In the genomic region with DNA sequence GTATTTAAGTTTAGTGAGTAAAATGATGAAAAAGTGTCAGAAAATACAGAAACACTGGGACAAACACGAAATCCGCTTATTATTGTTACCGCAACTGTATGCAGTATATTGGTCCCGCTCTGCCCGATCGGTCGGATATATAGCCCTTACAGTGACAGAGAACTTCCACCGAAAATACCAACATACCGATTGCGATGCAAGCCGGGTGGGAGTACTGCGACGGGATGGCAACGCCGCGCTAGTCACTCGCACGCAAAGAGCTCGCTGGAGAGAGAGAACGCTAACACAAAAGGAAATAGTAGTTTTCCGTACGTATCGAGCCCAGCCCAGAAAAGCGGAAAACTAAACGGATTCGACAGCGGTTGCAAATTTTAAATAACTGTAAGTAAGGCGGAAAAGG, we compare ENCODE assay signal across 1 fruit fly cellular context.
TF ChIP-seq lines count a peak whose summit lies in the region.

A gene (plus strand): TSS at position 247 of the 400 bp plus-strand sequence.

TF ChIP-seq in whole organism, embryonic, 481 proteins besides CTCF, POLR2A, EP300 and RAD21 (continued from another document):
- TF ChIP-seq mld (GFP tag; IDR thresholded peaks at IDR 0.05; lab: Robert Waterston, UW; ENCODE audit: partially characterized antibody) (no peak), Scr (GFP tag; IDR thresholded peaks at IDR 0.05; lab: Robert Waterston, UW; ENCODE audit: partially characterized antibody) (0 out of 2 replicates have a peak, but pooled peaks have one; percentile 13), Rfx (GFP tag; IDR thresholded peaks at IDR 0.05; lab: Robert Waterston, UW) (peak; percentile 43; the same call in 1 of the 2 replicates), CG13123 (GFP tag; optimal IDR thresholded peaks at IDR 0.05; lab: Kevin White, UChicago) (no peak), CG12391 (tag; optimal IDR thresholded peaks at IDR 0.05; lab: Kevin White, UChicago) (peak; percentile 5), luna (GFP tag; optimal IDR thresholded peaks at IDR 0.05; lab: Kevin White, UChicago) (no peak), CG11456 (GFP tag; IDR thresholded peaks at IDR 0.05; lab: Robert Waterston, UW) (peak; percentile 20; the same call in 1 of the 3 replicates), zfh1 (GFP tag; IDR thresholded peaks at IDR 0.05; lab: Robert Waterston, UW) (peak; percentile 34; the same call in 2 of the 3 replicates), CG34422 (GFP tag; IDR thresholded peaks at IDR 0.05; lab: Robert Waterston, UW) (0 out of 3 replicates have a peak, but pooled peaks have one; percentile 31), trem (tag; optimal IDR thresholded peaks at IDR 0.05; lab: Kevin White, UChicago) (peak; percentile 19), cad (GFP tag; optimal IDR thresholded peaks at IDR 0.05; lab: Kevin White, UChicago) (no peak), MTF-1 (GFP tag; optimal IDR thresholded peaks at IDR 0.05; lab: Kevin White, UChicago; ENCODE audit: borderline replicate concordance) (no peak), CG3163 (GFP tag; optimal IDR thresholded peaks at IDR 0.05; lab: Kevin White, UChicago) (no peak), gfzf (GFP tag; optimal IDR thresholded peaks at IDR 0.05; lab: Kevin White, UChicago) (peak; percentile 58), CG1024 (GFP tag; IDR thresholded peaks at IDR 0.05; lab: Robert Waterston, UW) (peak; percentile 30; the same call in 1 of the 2 replicates), CG13894 (tag; optimal IDR thresholded peaks at IDR 0.05; lab: Kevin White, UChicago) (peak; percentile 61), CG3847 (GFP tag; IDR thresholded peaks at IDR 0.05; lab: Robert Waterston, UW) (0 out of 2 replicates have a peak, but pooled peaks have one; percentile 17), CG11560 (tag; IDR thresholded peaks at IDR 0.05; lab: Robert Waterston, UW) (no peak), NFAT (GFP tag; IDR thresholded peaks at IDR 0.05; lab: Robert Waterston, UW) (0 out of 2 replicates have a peak, but pooled peaks have one; percentile 16), Adf1 (GFP tag; IDR thresholded peaks at IDR 0.05; lab: Robert Waterston, UW) (no peak), Elba2 (GFP tag; optimal IDR thresholded peaks at IDR 0.05; lab: Kevin White, UChicago) (no peak), ci (GFP tag; IDR thresholded peaks at IDR 0.05; lab: Robert Waterston, UW) (peak; percentile 30; the same call in 1 of the 3 replicates), chn (GFP tag; optimal IDR thresholded peaks at IDR 0.05; lab: Kevin White, UChicago) (no peak), corto (GFP tag; optimal IDR thresholded peaks at IDR 0.05; lab: Kevin White, UChicago) (no peak), sim (GFP tag; IDR thresholded peaks at IDR 0.05; lab: Robert Waterston, UW) (no peak), Aef1 (GFP tag; IDR thresholded peaks at IDR 0.05; lab: Robert Waterston, UW) (no peak), dimm (GFP tag; IDR thresholded peaks at IDR 0.05; lab: Robert Waterston, UW) (no peak), knrl (GFP tag; IDR thresholded peaks at IDR 0.05; lab: Robert Waterston, UW; ENCODE audit: partially characterized antibody) (0 out of 3 replicates have a peak, but pooled peaks have one; percentile 11), Chrac-16 (GFP tag; optimal IDR thresholded peaks at IDR 0.05; lab: Kevin White, UChicago) (no peak), HLH54F (GFP tag; optimal IDR thresholded peaks at IDR 0.05; lab: Kevin White, UChicago) (no peak), sens (GFP tag; lab: Kevin White, UChicago) (peak; percentile 49), E2f1 (GFP tag; IDR thresholded peaks at IDR 0.05; lab: Robert Waterston, UW) (no peak), slbo (GFP tag; IDR thresholded peaks at IDR 0.05; lab: Robert Waterston, UW) (peak; percentile 21; the same call in 1 of the 2 replicates), Myb (GFP tag; optimal IDR thresholded peaks at IDR 0.05; lab: Kevin White, UChicago) (peak; percentile 4), Ravus (GFP tag; IDR thresholded peaks at IDR 0.05; lab: Robert Waterston, UW) (no peak), Bgb (GFP tag; IDR thresholded peaks at IDR 0.05; lab: Robert Waterston, UW; ENCODE audit: partially characterized antibody) (0 out of 2 replicates have a peak, but pooled peaks have one; percentile 6), BEAF-32 (GFP tag; optimal IDR thresholded peaks at IDR 0.05; lab: Kevin White, UChicago) (peak; percentile 55), CG6272 (GFP tag; IDR thresholded peaks at IDR 0.05; lab: Robert Waterston, UW) (no peak), Vsx1 (GFP tag; optimal IDR thresholded peaks at IDR 0.05; lab: Kevin White, UChicago) (no peak), cwo (GFP tag; optimal IDR thresholded peaks at IDR 0.05; lab: Kevin White, UChicago) (no peak), stwl (tag; optimal IDR thresholded peaks at IDR 0.05; lab: Kevin White, UChicago) (peak; percentile 32), Doc2 (GFP tag; IDR thresholded peaks at IDR 0.05; lab: Robert Waterston, UW) (no peak), CG3995 (GFP tag; optimal IDR thresholded peaks at IDR 0.05; lab: Kevin White, UChicago) (peak; percentile 92), esg (GFP tag; conservative IDR thresholded peaks at IDR 0.05; lab: Robert Waterston, UW) (no peak), CG12155 (GFP tag; optimal IDR thresholded peaks at IDR 0.05; lab: Kevin White, UChicago) (peak; percentile 96), ara (GFP tag; IDR thresholded peaks at IDR 0.05; lab: Robert Waterston, UW) (no peak), scrt (GFP tag; optimal IDR thresholded peaks at IDR 0.05; lab: Kevin White, UChicago) (no peak), CG1603 (tag; optimal IDR thresholded peaks at IDR 0.05; lab: Kevin White, UChicago) (peak; percentile 57), rib (GFP tag; IDR thresholded peaks at IDR 0.05; lab: Robert Waterston, UW) (no peak), CG10366 (GFP tag; IDR thresholded peaks at IDR 0.05; lab: Robert Waterston, UW) (no peak), sr (GFP tag; IDR thresholded peaks at IDR 0.05; lab: Robert Waterston, UW) (0 out of 3 replicates have a peak, but pooled peaks have one; percentile 34), CG13287 (GFP tag; IDR thresholded peaks at IDR 0.05; lab: Robert Waterston, UW; ENCODE audit: partially characterized antibody) (peak; percentile 24; the same call in 1 of the 2 replicates), CG2120 (GFP tag; optimal IDR thresholded peaks at IDR 0.05; lab: Kevin White, UChicago) (no peak), CG42726 (GFP tag; IDR thresholded peaks at IDR 0.05; lab: Robert Waterston, UW; ENCODE audit: partially characterized antibody) (0 out of 2 replicates have a peak, but pooled peaks have one; percentile 20), CG9932 (GFP tag; IDR thresholded peaks at IDR 0.05; lab: Robert Waterston, UW) (peak; percentile 41; the same call in 1 of the 2 replicates), Dp (GFP tag; optimal IDR thresholded peaks at IDR 0.05; lab: Kevin White, UChicago) (peak; percentile 4), ato (GFP tag; IDR thresholded peaks at IDR 0.05; lab: Robert Waterston, UW; ENCODE audit: partially characterized antibody) (no peak), CG12659 (GFP tag; optimal IDR thresholded peaks at IDR 0.05; lab: Kevin White, UChicago) (peak; percentile 29), HLH4C (GFP tag; IDR thresholded peaks at IDR 0.05; lab: Robert Waterston, UW; ENCODE audit: partially characterized antibody) (0 out of 3 replicates have a peak, but pooled peaks have one; percentile 34), salm (tag; optimal IDR thresholded peaks at IDR 0.05; lab: Kevin White, UChicago) (no peak), lmd (GFP tag; IDR thresholded peaks at IDR 0.05; lab: Robert Waterston, UW) (no peak), MESR4 (GFP tag; optimal IDR thresholded peaks at IDR 0.05; lab: Kevin White, UChicago) (peak; percentile 48), Pdp1 (GFP tag; optimal IDR thresholded peaks at IDR 0.05; lab: Kevin White, UChicago) (peak in 1 of 2 experiments; percentile 6), aop (GFP tag; IDR thresholded peaks at IDR 0.05; lab: Robert Waterston, UW) (peak; percentile 51; the same call in 1 of the 2 replicates), zfh2 (GFP tag; optimal IDR thresholded peaks at IDR 0.05; lab: Kevin White, UChicago) (peak; percentile 6), CG4617 (GFP tag; optimal IDR thresholded peaks at IDR 0.05; lab: Kevin White, UChicago; ENCODE audit: borderline replicate concordance) (peak; percentile 51), vvl (GFP tag; IDR thresholded peaks at IDR 0.05; lab: Robert Waterston, UW) (no peak), Med (GFP tag; lab: Kevin White, UChicago) (peak; percentile 87), CG32532 (GFP tag; IDR thresholded peaks at IDR 0.05; lab: Robert Waterston, UW) (peak; percentile 36; the same call in 1 of the 2 replicates), D19B (GFP tag; optimal IDR thresholded peaks at IDR 0.05; lab: Kevin White, UChicago) (no peak), Trl (optimal IDR thresholded peaks at IDR 0.05; lab: Kevin White, UChicago) (peak in 1 of 2 experiments; percentile 35), Trl (GFP tag; optimal IDR thresholded peaks at IDR 0.05; lab: Kevin White, UChicago) (no peak), MBD-R2 (GFP tag; IDR thresholded peaks at IDR 0.05; lab: Robert Waterston, UW) (peak; percentile 51), nerfin-2 (GFP tag; IDR thresholded peaks at IDR 0.05; lab: Robert Waterston, UW; ENCODE audit: partially characterized antibody) (0 out of 2 replicates have a peak, but pooled peaks have one; percentile 31), amos (GFP tag; IDR thresholded peaks at IDR 0.05; lab: Robert Waterston, UW; ENCODE audit: partially characterized antibody) (peak; percentile 45), unc-4 (GFP tag; IDR thresholded peaks at IDR 0.05; lab: Robert Waterston, UW; ENCODE audit: partially characterized antibody) (0 out of 2 replicates have a peak, but pooled peaks have one; percentile 24), jumu (GFP tag; optimal IDR thresholded peaks at IDR 0.05; lab: Kevin White, UChicago) (no peak), CG2889 (GFP tag; IDR thresholded peaks at IDR 0.05; lab: Robert Waterston, UW) (no peak), ap (GFP tag; IDR thresholded peaks at IDR 0.05; lab: Robert Waterston, UW) (no peak), ewg (GFP tag; optimal IDR thresholded peaks at IDR 0.05; lab: Kevin White, UChicago) (no peak), CG30020 (tag; optimal IDR thresholded peaks at IDR 0.05; lab: Kevin White, UChicago) (peak; percentile 22), Dip2 (GFP tag; IDR thresholded peaks at IDR 0.05; lab: Robert Waterston, UW) (no peak), CG10321 (GFP tag; IDR thresholded peaks at IDR 0.05; lab: Robert Waterston, UW) (peak; percentile 46; the same call in 1 of the 2 replicates), CG6683 (GFP tag; optimal IDR thresholded peaks at IDR 0.05; lab: Kevin White, UChicago) (no peak), Sox100B (GFP tag; optimal IDR thresholded peaks at IDR 0.05; lab: Kevin White, UChicago) (no peak), CG16779 (GFP tag; IDR thresholded peaks at IDR 0.05; lab: Robert Waterston, UW) (no peak), CG8290 (GFP tag; optimal IDR thresholded peaks at IDR 0.05; lab: Kevin White, UChicago) (peak; percentile 34), CG8290 (tag; optimal IDR thresholded peaks at IDR 0.05; lab: Kevin White, UChicago) (peak in 1 of 2 experiments; percentile 75), CG34376 (GFP tag; optimal IDR thresholded peaks at IDR 0.05; lab: Kevin White, UChicago) (no peak)
